Worm (Caenorhabditis elegans): ENCODE results near the gene ZK945.6.

The ZK945.6 gene

ce11 chrII:10056545-10057038 is 50.2 kb downstream of the ZK945.6 start, which contains the start of gene C18D1.2:
C18D1.2 (plus strand) TSS chrII:10056988.
- no peak for TF ChIP-seq nhr-25 (tag; optimal IDR thresholded peaks at IDR 0.05)
- TF ChIP-seq unc-39 (tag; optimal IDR thresholded peaks at IDR 0.05), result no peak
- TF ChIP-seq zag-1 (tag; optimal IDR thresholded peaks at IDR 0.05), result no peak
- no peak for TF ChIP-seq dmd-4 (tag; optimal IDR thresholded peaks at IDR 0.05)
- TF ChIP-seq lin-39 (tag; optimal IDR thresholded peaks at IDR 0.05), result no peak
- TF ChIP-seq nhr-77 (tag; optimal IDR thresholded peaks at IDR 0.05), result no peak
- no peak for TF ChIP-seq unc-62 (GFP tag; optimal IDR thresholded peaks at IDR 0.05)
- no peak for TF ChIP-seq mbf-1 (tag; optimal IDR thresholded peaks at IDR 0.05)
- TF ChIP-seq ceh-82 (tag; optimal IDR thresholded peaks at IDR 0.05), result no peak
- TF ChIP-seq nhr-10 (tag; optimal IDR thresholded peaks at IDR 0.05), result no peak
- TF ChIP-seq Y55F3AM.14 (GFP tag; optimal IDR thresholded peaks at IDR 0.05), result no peak
- no peak for TF ChIP-seq mdl-1 (tag; optimal IDR thresholded peaks at IDR 0.05)
- no peak for TF ChIP-seq ztf-11 (tag; optimal IDR thresholded peaks at IDR 0.05)
- no peak for TF ChIP-seq ztf-1 (GFP tag; conservative IDR thresholded peaks at IDR 0.05)
- no peak for TF ChIP-seq nhr-21 (tag; optimal IDR thresholded peaks at IDR 0.05)
- TF ChIP-seq lin-13 (GFP tag; optimal IDR thresholded peaks at IDR 0.05), result no peak
- no peak for TF ChIP-seq nhr-23 (tag; optimal IDR thresholded peaks at IDR 0.05)
- no peak for TF ChIP-seq sma-9 (GFP tag; optimal IDR thresholded peaks at IDR 0.05)
- no peak for TF ChIP-seq sma-9 (tag; optimal IDR thresholded peaks at IDR 0.05)
- no peak for TF ChIP-seq unc-55 (GFP tag; optimal IDR thresholded peaks at IDR 0.05)
- no peak for TF ChIP-seq mab-5 (tag; optimal IDR thresholded peaks at IDR 0.05)
